Worm (Caenorhabditis elegans): ENCODE results near the gene H32C10.1.

DNA sequence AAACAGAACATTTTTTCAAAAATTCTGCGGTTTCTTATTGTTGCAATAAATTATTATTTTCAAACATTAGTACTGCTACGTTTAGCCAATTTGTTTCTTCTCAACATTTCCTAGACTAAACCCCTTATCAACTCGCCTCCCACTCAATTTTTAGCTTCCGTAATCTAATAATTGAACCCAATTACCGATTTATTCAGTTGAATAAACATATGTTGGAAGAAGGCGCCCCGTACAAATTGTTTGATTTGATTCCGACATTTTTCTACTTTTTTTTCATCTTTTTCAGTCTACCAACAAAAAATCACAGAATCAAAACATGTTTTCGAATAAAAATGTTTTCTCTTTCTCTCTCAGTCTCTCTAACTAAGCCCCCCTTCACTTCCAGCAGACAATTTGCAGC, 31.4 kb upstream of the H32C10.1 start:
- no peak for TF ChIP-seq him-1 (tag; optimal IDR thresholded peaks at IDR 0.05)
- TF ChIP-seq dao-5 (tag; optimal IDR thresholded peaks at IDR 0.05) = no peak
- TF ChIP-seq W03F9.2 (tag; optimal IDR thresholded peaks at IDR 0.05) = no peak

All from whole organism, L4/young adult.